Worm (Caenorhabditis elegans) whole organism, L4/young adult: ENCODE data around the gene F10C2.7.

Source experiments
- W03F9.2 ChIP-seq: fragments of 150-350 bp; optimal IDR thresholded peaks from 2 replicates; lab custom pipeline; 2014; ENCODE audit warnings: missing biosample characterization, missing genetic modification characterization
- dao-5 ChIP-seq: sonication (generic microtip); optimal IDR thresholded peaks from 2 replicates; lab custom pipeline; 2016; ENCODE audit warnings: missing genotype, missing genetic modification characterization, moderate library complexity, missing compliant biosample characterization

- TF ChIP-seq dao-5 (tag; lab: Kevin White, UChicago) (no peak), W03F9.2 (tag; lab: Kevin White, UChicago) (no peak)
These were observed 32.4 kb downstream of the F10C2.7 start for ce11 chrV:12085867-12086634.
